Fruit fly (Drosophila melanogaster): ENCODE measurements around the gene CG9154.

DNA sequence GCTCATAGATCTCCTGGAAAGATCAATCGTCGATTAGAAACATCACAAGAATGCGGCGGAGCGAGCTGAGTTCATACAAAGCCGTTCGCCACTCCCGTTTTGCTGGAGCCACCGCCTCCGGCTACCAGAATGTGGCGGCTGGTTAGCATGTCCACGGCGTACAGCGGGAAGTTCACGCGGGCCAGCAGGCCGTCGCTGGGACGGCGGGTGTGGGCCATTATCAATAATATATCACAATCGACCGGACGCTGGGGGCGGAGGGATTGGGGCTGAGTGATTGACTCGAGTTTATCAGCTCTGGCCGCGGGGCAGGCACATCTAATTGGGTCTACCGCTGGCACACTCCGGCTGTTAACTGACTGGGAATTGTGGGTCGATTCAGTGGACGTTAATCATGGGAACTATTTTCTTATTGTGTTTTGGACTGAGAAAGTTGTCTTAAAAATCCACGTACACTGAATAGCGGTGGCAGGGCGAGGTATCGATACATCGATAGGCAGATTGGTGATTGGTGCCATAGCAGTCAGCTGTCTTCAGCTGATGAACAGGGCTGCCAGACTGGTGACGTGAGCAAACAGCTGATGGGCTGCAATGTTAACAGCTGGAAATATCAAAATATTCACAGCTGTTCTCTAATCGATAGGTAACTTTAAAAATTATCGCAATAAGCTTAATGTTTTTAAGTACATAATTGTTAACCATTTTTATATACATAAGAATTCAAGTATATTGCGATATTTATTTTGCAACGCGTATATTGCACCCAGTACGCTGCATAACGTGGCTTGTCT is 28.2 kb upstream of the CG9154 start, which contains the start of gene CG9175:
- TF ChIP-seq GATAd (GFP tag; optimal IDR thresholded peaks at IDR 0.05) = no peak
- no peak for TF ChIP-seq usp (GFP tag; optimal IDR thresholded peaks at IDR 0.05)
- peak; percentile 68 for TF ChIP-seq woc (GFP tag; optimal IDR thresholded peaks at IDR 0.05)
- TF ChIP-seq Sp1 (GFP tag; optimal IDR thresholded peaks at IDR 0.05) = no peak
- peak; percentile 40 for TF ChIP-seq jim (GFP tag; optimal IDR thresholded peaks at IDR 0.05)
- TF ChIP-seq Myc (optimal IDR thresholded peaks at IDR 0.05) = peak; percentile 41
- TF ChIP-seq psq (GFP tag; optimal IDR thresholded peaks at IDR 0.05) = no peak

Data from whole organism, wandering third instar larva.